Fruit fly (Drosophila melanogaster) whole organism, embryonic: ENCODE measurements around the gene CG7568.

ENCODE experiments used
- Adf1 ChIP-seq: fragments of 200-800 bp; sonication (Bioruptor generic); IDR thresholded peaks from 2 replicates; pipeline ENCODE4 v1.3.6; 2022; ENCODE audit warnings: missing biosample characterization, missing genetic modification characterization
- CG10321 ChIP-seq: fragments of 200-800 bp; sonication (Bioruptor generic); IDR thresholded peaks from 2 replicates; pipeline ENCODE4 v1.3.6; 2022; ENCODE audit warnings: missing biosample characterization, missing genetic modification characterization
- CG10431 ChIP-seq: fragments of 200-800 bp; sonication (Bioruptor generic); optimal IDR thresholded peaks from 3 replicates; lab custom pipeline; 2018; ENCODE audit warnings: missing biosample characterization, mild to moderate bottlenecking, missing genetic modification characterization
- CG12155 ChIP-seq: fragments of 200-800 bp; sonication (Bioruptor generic); optimal IDR thresholded peaks from 3 replicates; lab custom pipeline; 2016; ENCODE audit warnings: missing biosample characterization, missing genetic modification characterization
- CG13296 ChIP-seq: fragments of 200-800 bp; sonication (Bioruptor generic); optimal IDR thresholded peaks from 3 replicates; lab custom pipeline; 2018; ENCODE audit warnings: missing biosample characterization, mild to moderate bottlenecking, missing genetic modification characterization
- CG13424 ChIP-seq: fragments of 200-800 bp; sonication (Bioruptor generic); optimal IDR thresholded peaks from 2 replicates; lab custom pipeline; 2019; ENCODE audit warnings: missing biosample characterization, mild to moderate bottlenecking, missing genetic modification characterization, moderate library complexity
- CG13775 ChIP-seq: fragments of 200-800 bp; sonication (Bioruptor generic); optimal IDR thresholded peaks from 3 replicates; lab custom pipeline; 2017; ENCODE audit warnings: missing biosample characterization, mild to moderate bottlenecking, missing genetic modification characterization
- CG16813 ChIP-seq: fragments of 200-800 bp; sonication (Bioruptor generic); IDR thresholded peaks from 3 replicates; pipeline ENCODE4 v1.3.6; 2022; ENCODE audit warnings: missing biosample characterization, missing genetic modification characterization; ENCODE audit not compliant: partially characterized antibody
- CG17802 ChIP-seq: fragments of 200-800 bp; sonication (Bioruptor generic); optimal IDR thresholded peaks from 2 replicates; lab custom pipeline; 2018; ENCODE audit warnings: missing biosample characterization, mild to moderate bottlenecking, missing genetic modification characterization, moderate library complexity
- CG18262 ChIP-seq: fragments of 200-800 bp; optimal IDR thresholded peaks from 3 replicates; lab custom pipeline; 2019; ENCODE audit warnings: missing biosample characterization, mild to moderate bottlenecking, missing genetic modification characterization, moderate library complexity
- CG1832 ChIP-seq: fragments of 200-800 bp; sonication (Bioruptor generic); optimal IDR thresholded peaks from 2 replicates; lab custom pipeline; 2017; ENCODE audit warnings: missing biosample characterization, mild to moderate bottlenecking, missing genetic modification characterization, inconsistent platforms
- CG4424 ChIP-seq: fragments of 200-800 bp; sonication (Bioruptor generic); optimal IDR thresholded peaks from 3 replicates; lab custom pipeline; 2016; ENCODE audit warnings: missing biosample characterization, missing genetic modification characterization
- CG6813 ChIP-seq: fragments of 200-800 bp; sonication (Bioruptor generic); optimal IDR thresholded peaks from 2 replicates; lab custom pipeline; 2017; ENCODE audit warnings: missing biosample characterization, missing genetic modification characterization, mild to moderate bottlenecking, moderate library complexity, missing genetic modification reagents
- CG8388 ChIP-seq: fragments of 200-800 bp; sonication (Bioruptor generic); optimal IDR thresholded peaks from 2 replicates; lab custom pipeline; 2019; ENCODE audit warnings: missing biosample characterization, mild to moderate bottlenecking, missing genetic modification characterization, moderate library complexity
- CG8478 ChIP-seq: fragments of >200 bp; optimal IDR thresholded peaks from 2 replicates; lab custom pipeline; 2018
- D19B ChIP-seq: fragments of 200-800 bp; sonication (Bioruptor generic); optimal IDR thresholded peaks from 2 replicates; lab custom pipeline; 2017; ENCODE audit warnings: missing biosample characterization, mild to moderate bottlenecking, missing genetic modification characterization
- Ets65A ChIP-seq: fragments of 200-800 bp; sonication (Bioruptor generic); peaks from one replicate; lab custom pipeline; 2016; ENCODE audit warnings: missing biosample characterization, missing genetic modification characterization
- Hr51 ChIP-seq, 2 experiments: fragments of 200-800 bp; sonication (Bioruptor generic); optimal IDR thresholded peaks; 2 replicates in 1 of 2; 3 replicates in 1 of 2; lab custom pipeline; 2016 to 2018; ENCODE audit warnings: missing biosample characterization in 2 of 2, missing genetic modification characterization in 2 of 2, mild to moderate bottlenecking in 1 of 2, moderate library complexity in 1 of 2
- Jarid2 ChIP-seq: fragments of 200-800 bp; sonication (Bioruptor generic); optimal IDR thresholded peaks from 3 replicates; lab custom pipeline; 2017; ENCODE audit warnings: mild to moderate bottlenecking, missing biosample characterization, missing genetic modification reagents, missing genetic modification characterization
- Med ChIP-seq: fragments of 200-800 bp; sonication (Bioruptor generic); peaks from one replicate; lab custom pipeline; 2016; ENCODE audit warnings: missing biosample characterization, missing genetic modification characterization, mild to moderate bottlenecking, inconsistent platforms, moderate library complexity
- Nf-YB ChIP-seq: fragments of 200-800 bp; sonication (Bioruptor generic); optimal IDR thresholded peaks from 3 replicates; lab custom pipeline; 2019; ENCODE audit warnings: missing biosample characterization, mild to moderate bottlenecking, missing genetic modification characterization, moderate library complexity
- Nf-YC ChIP-seq: fragments of 200-800 bp; optimal IDR thresholded peaks from 3 replicates; lab custom pipeline; 2019; ENCODE audit warnings: missing biosample characterization, mild to moderate bottlenecking, missing genetic modification characterization, moderate library complexity
- NfI ChIP-seq: fragments of 200-800 bp; sonication (Bioruptor generic); optimal IDR thresholded peaks from 3 replicates; lab custom pipeline; 2018; ENCODE audit warnings: missing biosample characterization, mild to moderate bottlenecking, missing genetic modification characterization, moderate library complexity
- Sox102F ChIP-seq: fragments of 200-800 bp; sonication (Bioruptor generic); optimal IDR thresholded peaks from 2 replicates; lab custom pipeline; 2018; ENCODE audit warnings: missing biosample characterization, mild to moderate bottlenecking, missing genetic modification characterization, moderate library complexity
- Trl ChIP-seq, 3 experiments: fragments of >200 bp in 2 of 3; fragments of 200-800 bp in 1 of 3; sonication (Bioruptor generic) in 1 of 3; optimal IDR thresholded peaks; 2 replicates in 1 of 3; 3 replicates in 2 of 3; lab custom pipeline; 2016 to 2017; ENCODE audit warnings: missing biosample characterization in 1 of 3, missing genetic modification characterization in 1 of 3
- abd-A ChIP-seq: fragments of 200-800 bp; sonication (Bioruptor generic); optimal IDR thresholded peaks from 3 replicates; lab custom pipeline; 2019; ENCODE audit warnings: missing biosample characterization, mild to moderate bottlenecking, missing genetic modification characterization, moderate library complexity
- ash1 ChIP-seq: fragments of 200-800 bp; sonication (Bioruptor generic); optimal IDR thresholded peaks from 2 replicates; lab custom pipeline; 2018; ENCODE audit warnings: missing biosample characterization, mild to moderate bottlenecking, missing genetic modification characterization
- ewg ChIP-seq: fragments of 200-800 bp; sonication (Bioruptor generic); optimal IDR thresholded peaks from 3 replicates; lab custom pipeline; 2017; ENCODE audit warnings: mild to moderate bottlenecking, missing biosample characterization, missing genetic modification reagents, missing genetic modification characterization
- fd96Cb ChIP-seq: fragments of 200-800 bp; sonication (Bioruptor generic); optimal IDR thresholded peaks from 2 replicates; lab custom pipeline; 2018; ENCODE audit warnings: missing biosample characterization, mild to moderate bottlenecking, missing genetic modification characterization, moderate library complexity
- gcm2 ChIP-seq: fragments of 200-800 bp; sonication (Bioruptor generic); optimal IDR thresholded peaks from 2 replicates; lab custom pipeline; 2016; ENCODE audit warnings: missing biosample characterization, missing genetic modification characterization
- gt ChIP-seq: fragments of 200-800 bp; sonication (Bioruptor generic); IDR thresholded peaks from 2 replicates; pipeline ENCODE4 v1.3.6; 2022; ENCODE audit warnings: missing biosample characterization, missing genetic modification characterization
- hkb ChIP-seq, 2 experiments: fragments of 200-800 bp in 1 of 2; fragments of >200 bp in 1 of 2; sonication (Bioruptor generic) in 1 of 2; IDR thresholded peaks in 1 of 2; optimal IDR thresholded peaks in 1 of 2; 2 replicates each; pipeline versions ENCODE4 v1.3.6 to Lab custom; 2017 to 2022; ENCODE audit warnings: missing biosample characterization in 1 of 2, missing genetic modification characterization in 1 of 2
- lola ChIP-seq, 3 experiments: fragments of >200 bp in 2 of 3; fragments of 200-800 bp in 1 of 3; sonication (Bioruptor generic) in 1 of 3; optimal IDR thresholded peaks; 2 replicates each; lab custom pipeline; 2017 to 2019; ENCODE audit warnings: missing biosample characterization in 3 of 3, missing genetic modification characterization in 3 of 3, mild to moderate bottlenecking in 1 of 3, moderate library complexity in 1 of 3
- oc ChIP-seq: fragments of 200-800 bp; sonication (Bioruptor generic); optimal IDR thresholded peaks from 2 replicates; lab custom pipeline; 2018; ENCODE audit warnings: missing biosample characterization, mild to moderate bottlenecking, missing genetic modification characterization, moderate library complexity
- onecut ChIP-seq: fragments of 200-800 bp; sonication (Bioruptor generic); IDR thresholded peaks from 2 replicates; pipeline ENCODE4 v1.3.6; 2022; ENCODE audit warnings: missing biosample characterization, missing genetic modification characterization
- prd ChIP-seq, 3 experiments: fragments of >200 bp in 2 of 3; fragments of 200-800 bp in 1 of 3; sonication (Bioruptor generic) in 1 of 3; optimal IDR thresholded peaks in 2 of 3; IDR thresholded peaks in 1 of 3; 2 replicates in 2 of 3; 3 replicates in 1 of 3; pipeline versions ENCODE4 v1.3.6 to Lab custom; 2017 to 2022; ENCODE audit warnings: missing biosample characterization in 1 of 3, missing genetic modification characterization in 1 of 3
- pros ChIP-seq: fragments of 200-800 bp; sonication (Bioruptor generic); optimal IDR thresholded peaks from 3 replicates; lab custom pipeline; 2019; ENCODE audit warnings: missing biosample characterization, mild to moderate bottlenecking, missing genetic modification characterization, moderate library complexity
- sens ChIP-seq: fragments of 200-800 bp; sonication (Bioruptor generic); peaks from one replicate; lab custom pipeline; 2016; ENCODE audit warnings: missing biosample characterization, missing genetic modification characterization
- seq ChIP-seq: fragments of 200-800 bp; sonication (Bioruptor generic); IDR thresholded peaks from 2 replicates; pipeline ENCODE4 v1.3.6; 2022; ENCODE audit warnings: missing biosample characterization, missing genetic modification characterization
- slbo ChIP-seq: fragments of 200-800 bp; sonication (Bioruptor generic); IDR thresholded peaks from 2 replicates; pipeline ENCODE4 v1.3.6; 2022; ENCODE audit warnings: missing biosample characterization, missing genetic modification characterization
- sqz ChIP-seq: fragments of 200-800 bp; sonication (Bioruptor generic); optimal IDR thresholded peaks from 3 replicates; lab custom pipeline; 2018; ENCODE audit warnings: missing biosample characterization, mild to moderate bottlenecking, missing genetic modification characterization
- tll ChIP-seq, 2 experiments: fragments of 200-800 bp in 1 of 2; fragments of >200 bp in 1 of 2; sonication (Bioruptor generic) in 1 of 2; optimal IDR thresholded peaks; 2 replicates each; lab custom pipeline; 2017 to 2019; ENCODE audit warnings: missing biosample characterization in 2 of 2, missing genetic modification characterization in 2 of 2, mild to moderate bottlenecking in 1 of 2, moderate library complexity in 1 of 2
- trem ChIP-seq: fragments of 200-800 bp; optimal IDR thresholded peaks from 3 replicates; lab custom pipeline; 2019; ENCODE audit warnings: missing biosample characterization, mild to moderate bottlenecking, missing genetic modification characterization, moderate library complexity

Gene CG7568

DNA sequence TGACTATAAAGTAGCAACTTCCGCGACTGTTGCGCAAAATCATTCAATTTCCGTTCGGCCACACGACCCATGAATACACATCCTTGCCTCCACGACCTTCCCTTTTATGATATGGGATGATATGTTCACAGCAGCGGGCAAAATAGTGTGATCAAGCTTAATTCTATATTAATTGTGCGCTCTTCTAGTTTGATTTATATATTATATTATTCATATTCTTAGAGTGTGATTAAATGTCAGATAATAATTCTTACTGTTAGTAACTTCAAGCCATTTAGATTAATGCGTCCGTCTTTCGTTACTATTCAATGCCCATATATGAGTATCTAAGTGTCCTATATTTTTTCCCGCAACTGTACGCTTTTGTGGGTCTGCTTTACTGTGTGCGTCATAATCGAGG lies 19.2 kb downstream of the CG7568 start (continued):
- TF ChIP-seq fd96Cb (tag; lab: Kevin White, UChicago) (peak; percentile 63), CG18262 (tag; lab: Kevin White, UChicago) (peak; percentile 73), Sox102F (GFP tag; lab: Kevin White, UChicago) (peak; percentile 34), prd (optimal IDR thresholded peaks at IDR 0.05; lab: Kevin White, UChicago) (no peak), prd (GFP tag; IDR thresholded peaks at IDR 0.05; lab: Robert Waterston, UW) (0 out of 3 replicates have a peak, but pooled peaks have one; percentile 18), CG13424 (tag; lab: Kevin White, UChicago) (peak; percentile 62), CG10431 (GFP tag; lab: Kevin White, UChicago) (no peak), trem (tag; lab: Kevin White, UChicago) (peak; percentile 44), CG13775 (peak; percentile 31), ewg (GFP tag; lab: Kevin White, UChicago) (peak; percentile 6), Hr51 (GFP tag; optimal IDR thresholded peaks at IDR 0.05; lab: Kevin White, UChicago) (peak in 1 of 2 experiments; percentile 57), CG6813 (GFP tag; lab: Kevin White, UChicago) (peak; percentile 40), slbo (GFP tag; lab: Robert Waterston, UW) (0 out of 2 replicates have a peak, but pooled peaks have one; percentile 23), NfI (GFP tag; lab: Kevin White, UChicago) (peak; percentile 30), CG4424 (peak; percentile 53), gcm2 (GFP tag; lab: Kevin White, UChicago) (no peak)

DNA sequence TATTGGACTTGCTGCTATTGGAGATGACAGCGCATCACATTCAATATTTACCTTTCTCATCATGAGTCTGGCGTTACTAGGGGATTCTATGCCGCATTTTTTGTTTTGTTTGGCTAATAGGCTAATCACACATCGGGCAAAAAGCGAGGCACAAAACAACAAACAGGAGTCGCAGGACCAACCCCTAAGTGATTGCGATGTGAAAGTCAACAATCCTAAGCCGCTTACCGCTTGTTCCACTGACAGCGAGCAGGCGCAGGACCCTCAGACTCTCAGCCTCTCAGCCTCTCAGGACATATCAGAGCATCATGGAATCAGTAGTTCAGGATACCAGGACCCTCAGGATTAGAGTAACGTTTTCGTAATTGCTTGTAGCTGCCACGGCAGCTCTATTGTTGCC lies 24.7 kb downstream of the CG7568 start:
- TF ChIP-seq oc (peak; percentile 92), tll (GFP tag; optimal IDR thresholded peaks at IDR 0.05; lab: Kevin White, UChicago) (peak in 1 of 2 experiments; percentile 83), sqz (GFP tag; lab: Kevin White, UChicago) (peak; percentile 4), Med (GFP tag; lab: Kevin White, UChicago) (peak; percentile 15), gt (no peak), CG12155 (GFP tag; lab: Kevin White, UChicago) (no peak), hkb (optimal IDR thresholded peaks at IDR 0.05; lab: Kevin White, UChicago) (no peak), hkb (GFP tag; IDR thresholded peaks at IDR 0.05; lab: Robert Waterston, UW) (no peak), CG13296 (GFP tag; lab: Kevin White, UChicago) (no peak), pros (peak; percentile 35), lola (GFP tag; optimal IDR thresholded peaks at IDR 0.05; lab: Kevin White, UChicago) (no peak), CG8388 (GFP tag; lab: Kevin White, UChicago) (no peak), CG17802 (tag; lab: Kevin White, UChicago) (no peak), ash1 (GFP tag; lab: Kevin White, UChicago) (no peak)
- TF ChIP-seq, all 482 proteins: peak for 5

DNA sequence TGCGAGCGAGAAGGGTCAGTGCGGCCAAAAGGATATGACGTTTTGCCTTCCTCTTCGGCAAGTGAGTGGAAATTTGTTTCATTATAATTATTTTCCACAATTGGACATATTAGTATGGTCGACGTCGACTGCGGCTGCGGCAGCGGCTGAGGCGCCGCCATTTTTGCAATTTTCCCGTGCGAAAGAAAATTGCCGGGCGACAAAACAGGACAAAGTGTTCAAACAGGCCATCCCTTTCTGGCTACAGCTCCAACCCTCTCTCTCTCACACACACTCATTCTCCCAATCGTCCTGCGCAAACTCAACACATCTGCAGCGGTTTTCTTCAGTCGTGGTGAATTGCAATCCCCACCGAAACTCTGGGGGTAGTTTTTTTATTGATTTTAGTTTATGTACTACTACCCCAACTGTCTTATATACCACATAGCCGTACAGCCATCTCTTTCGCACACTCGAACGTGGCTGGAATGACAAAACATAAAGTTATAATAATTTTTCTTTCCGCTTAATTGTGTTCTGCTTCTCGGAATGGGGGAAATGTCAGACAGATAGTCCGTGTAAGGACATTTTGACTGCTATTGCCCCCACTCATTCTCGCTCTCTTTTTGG lies 28.5 kb downstream of the CG7568 start:
- TF ChIP-seq Jarid2 (GFP tag; lab: Kevin White, UChicago): peak; percentile 44
- peak; percentile 23; the same call in 1 of the 2 replicates for TF ChIP-seq seq (GFP tag; lab: Robert Waterston, UW)
- TF ChIP-seq tll (GFP tag; optimal IDR thresholded peaks at IDR 0.05; lab: Kevin White, UChicago): peak in 1 of 2 experiments; percentile 66
- TF ChIP-seq Trl (optimal IDR thresholded peaks at IDR 0.05; lab: Kevin White, UChicago): peak; percentile 40 to 42
- TF ChIP-seq Trl (GFP tag; optimal IDR thresholded peaks at IDR 0.05; lab: Kevin White, UChicago): no peak
- peak; percentile 77 for TF ChIP-seq CG8478 (lab: Kevin White, UChicago)
- peak; percentile 78 for TF ChIP-seq CG10321 (GFP tag; lab: Robert Waterston, UW)
- TF ChIP-seq Nf-YC (tag; lab: Kevin White, UChicago): peak; percentile 91
- peak; percentile 79 for TF ChIP-seq Ets65A (GFP tag; lab: Kevin White, UChicago)
- TF ChIP-seq sens (GFP tag; lab: Kevin White, UChicago): no peak
- TF ChIP-seq CG16813 (GFP tag; lab: Robert Waterston, UW): no peak
- peak; percentile 91 for TF ChIP-seq onecut (GFP tag; lab: Robert Waterston, UW)
- no peak for TF ChIP-seq CG13296 (GFP tag; lab: Kevin White, UChicago)
- TF ChIP-seq D19B (GFP tag; lab: Kevin White, UChicago): no peak
- peak; percentile 70 for TF ChIP-seq CG1832 (GFP tag; lab: Kevin White, UChicago)
- peak; percentile 60 for TF ChIP-seq Adf1 (GFP tag; lab: Robert Waterston, UW)
- TF ChIP-seq abd-A (tag; lab: Kevin White, UChicago): peak; percentile 20
- TF ChIP-seq Nf-YB (GFP tag; lab: Kevin White, UChicago): peak; percentile 75
- peak; percentile 96 for TF ChIP-seq ewg (GFP tag; lab: Kevin White, UChicago)
